Fruit fly (Drosophila melanogaster) whole organism, prepupa: ENCODE data around the gene CG15369.

Experiments
- Ets21C ChIP-seq: fragments of 200-800 bp; sonication (Bioruptor generic); optimal IDR thresholded peaks from 3 replicates; lab custom pipeline; 2016; ENCODE audit warnings: missing biosample characterization, missing genetic modification characterization
- Hr38 ChIP-seq: sonication (Bioruptor generic); optimal IDR thresholded peaks from 2 replicates; lab custom pipeline; 2016; ENCODE audit warnings: missing biosample characterization, missing genetic modification characterization
- Hr4 ChIP-seq: fragments of 200-800 bp; sonication (Bioruptor generic); optimal IDR thresholded peaks from 3 replicates; lab custom pipeline; 2016; ENCODE audit warnings: missing biosample characterization, missing genetic modification characterization
- pdm3 ChIP-seq: fragments of 200-800 bp; sonication (Bioruptor generic); optimal IDR thresholded peaks from 3 replicates; lab custom pipeline; 2016; ENCODE audit warnings: missing biosample characterization, missing genetic modification characterization
- topi ChIP-seq: fragments of 200-800 bp; sonication (Bioruptor generic); optimal IDR thresholded peaks from 3 replicates; lab custom pipeline; 2016; ENCODE audit warnings: missing biosample characterization, missing genetic modification characterization

Gene CG15369

dm6 chrX:9266082-9266481 lies 49.4 kb downstream of the CG15369 start (continued):
- TF ChIP-seq Hr4 (GFP tag; lab: Kevin White, UChicago), result no peak
- no peak for TF ChIP-seq Hr38
- TF ChIP-seq topi (GFP tag; lab: Kevin White, UChicago), result no peak
- TF ChIP-seq pdm3, result no peak
- TF ChIP-seq Ets21C (GFP tag; lab: Kevin White, UChicago), result no peak
- TF ChIP-seq, all 60 proteins: peak for 6
